Fruit fly (Drosophila melanogaster) S2 (cell line): ENCODE results near the gene aub.
A peak's percentile ranks its signal among the peaks of the same experiment; 100 is the strongest.

Experiments used
- CG8478 ChIP-seq: fragments of >200 bp; optimal IDR thresholded peaks from 2 replicates; lab custom pipeline; 2018
- CTCF ChIP-seq, 2 experiments: fragments of >200 bp; optimal IDR thresholded peaks; 2 replicates each; lab custom pipeline; 2018

dm6 chr2L:10986138-10986537, 15.1 kb downstream of the aub start:
- TF ChIP-seq CG8478 (lab: Kevin White, UChicago) (no peak), CTCF (optimal IDR thresholded peaks at IDR 0.05; lab: Kevin White, UChicago) (peak; percentile 49 to 91)
